Fruit fly (Drosophila melanogaster) whole organism, embryonic: ENCODE results near the gene CG7634.
A peak's percentile ranks its signal among the peaks of the same experiment; 100 is the strongest.

Experiments
- Atf-2 ChIP-seq: fragments of 200-800 bp; sonication (Bioruptor generic); optimal IDR thresholded peaks from 2 replicates; lab custom pipeline; 2016; ENCODE audit warnings: missing biosample characterization, missing genetic modification characterization
- B-H1 ChIP-seq: fragments of 200-800 bp; sonication (Bioruptor generic); IDR thresholded peaks from 3 replicates; pipeline ENCODE4 v1.3.6; 2022; ENCODE audit warnings: missing biosample characterization, missing genetic modification characterization
- BEAF-32 ChIP-seq: fragments of 200-800 bp; sonication (Bioruptor generic); optimal IDR thresholded peaks from 3 replicates; lab custom pipeline; 2017; ENCODE audit warnings: missing biosample characterization, missing genetic modification characterization, mild to moderate bottlenecking, moderate library complexity, missing genetic modification reagents
- CG10321 ChIP-seq: fragments of 200-800 bp; sonication (Bioruptor generic); IDR thresholded peaks from 2 replicates; pipeline ENCODE4 v1.3.6; 2022; ENCODE audit warnings: missing biosample characterization, missing genetic modification characterization
- CG11398 ChIP-seq: fragments of 200-800 bp; sonication (Bioruptor generic); optimal IDR thresholded peaks from 2 replicates; lab custom pipeline; 2016; ENCODE audit warnings: missing biosample characterization, missing genetic modification characterization
- CG12155 ChIP-seq: fragments of 200-800 bp; sonication (Bioruptor generic); optimal IDR thresholded peaks from 3 replicates; lab custom pipeline; 2016; ENCODE audit warnings: missing biosample characterization, missing genetic modification characterization
- CG12942 ChIP-seq: fragments of 200-800 bp; sonication (Bioruptor generic); optimal IDR thresholded peaks from 3 replicates; lab custom pipeline; 2016; ENCODE audit warnings: missing biosample characterization, missing genetic modification characterization
- CG13424 ChIP-seq: fragments of 200-800 bp; sonication (Bioruptor generic); optimal IDR thresholded peaks from 2 replicates; lab custom pipeline; 2019; ENCODE audit warnings: missing biosample characterization, mild to moderate bottlenecking, missing genetic modification characterization, moderate library complexity
- CG13775 ChIP-seq: fragments of 200-800 bp; sonication (Bioruptor generic); optimal IDR thresholded peaks from 3 replicates; lab custom pipeline; 2017; ENCODE audit warnings: missing biosample characterization, mild to moderate bottlenecking, missing genetic modification characterization
- CG1792 ChIP-seq: fragments of 200-800 bp; sonication (Bioruptor generic); optimal IDR thresholded peaks from 2 replicates; lab custom pipeline; 2016; ENCODE audit warnings: missing biosample characterization, missing genetic modification characterization
- CG1832 ChIP-seq: fragments of 200-800 bp; sonication (Bioruptor generic); optimal IDR thresholded peaks from 2 replicates; lab custom pipeline; 2017; ENCODE audit warnings: missing biosample characterization, mild to moderate bottlenecking, missing genetic modification characterization, inconsistent platforms
- CG2678 ChIP-seq: fragments of 200-800 bp; sonication (Bioruptor generic); optimal IDR thresholded peaks from 3 replicates; lab custom pipeline; 2019; ENCODE audit warnings: missing biosample characterization, mild to moderate bottlenecking, missing genetic modification characterization, moderate library complexity
- CG2889 ChIP-seq: fragments of 200-800 bp; sonication (Bioruptor generic); IDR thresholded peaks from 3 replicates; pipeline ENCODE4 v1.3.6; 2022; ENCODE audit warnings: missing biosample characterization, missing genetic modification characterization
- CG4617 ChIP-seq: fragments of 200-800 bp; sonication (Bioruptor generic); optimal IDR thresholded peaks from 3 replicates; lab custom pipeline; 2016; ENCODE audit warnings: missing biosample characterization, missing genetic modification characterization, borderline replicate concordance
- CG4707 ChIP-seq: fragments of 200-800 bp; sonication (Bioruptor generic); optimal IDR thresholded peaks from 2 replicates; lab custom pipeline; 2018; ENCODE audit warnings: missing biosample characterization, mild to moderate bottlenecking, missing genetic modification characterization, moderate library complexity
- CG4730 ChIP-seq: fragments of 200-800 bp; sonication (Bioruptor generic); IDR thresholded peaks from 2 replicates; pipeline ENCODE4 v1.3.6; 2022; ENCODE audit warnings: missing biosample characterization, missing genetic modification characterization
- CG6683 ChIP-seq: fragments of 200-800 bp; sonication (Bioruptor generic); optimal IDR thresholded peaks from 2 replicates; lab custom pipeline; 2017; ENCODE audit warnings: missing biosample characterization, mild to moderate bottlenecking, missing genetic modification characterization, missing genetic modification reagents
- CG7556 ChIP-seq: fragments of 200-800 bp; sonication (Bioruptor generic); optimal IDR thresholded peaks from 2 replicates; lab custom pipeline; 2017; ENCODE audit warnings: missing biosample characterization, mild to moderate bottlenecking, missing genetic modification characterization
- CG7928 ChIP-seq: fragments of 200-800 bp; sonication (Bioruptor generic); optimal IDR thresholded peaks from 2 replicates; lab custom pipeline; 2017; ENCODE audit warnings: missing biosample characterization, mild to moderate bottlenecking, missing genetic modification characterization
- Dfd ChIP-seq, 2 experiments: fragments of >200 bp; optimal IDR thresholded peaks; 2 replicates each; lab custom pipeline; 2017; ENCODE audit warnings: missing biosample characterization in 2 of 2, missing genetic modification characterization in 2 of 2
- Hand ChIP-seq: fragments of 200-800 bp; sonication (Bioruptor generic); optimal IDR thresholded peaks from 2 replicates; lab custom pipeline; 2017; ENCODE audit warnings: mild to moderate bottlenecking, missing biosample characterization, missing genetic modification reagents, missing genetic modification characterization
- Hey ChIP-seq: fragments of 200-800 bp; sonication (Bioruptor generic); optimal IDR thresholded peaks from 3 replicates; lab custom pipeline; 2018; ENCODE audit warnings: missing biosample characterization, mild to moderate bottlenecking, missing genetic modification characterization
- Hr51 ChIP-seq, 2 experiments: fragments of 200-800 bp; sonication (Bioruptor generic); optimal IDR thresholded peaks; 2 replicates in 1 of 2; 3 replicates in 1 of 2; lab custom pipeline; 2016 to 2018; ENCODE audit warnings: missing biosample characterization in 2 of 2, missing genetic modification characterization in 2 of 2, mild to moderate bottlenecking in 1 of 2, moderate library complexity in 1 of 2
- MTF-1 ChIP-seq: fragments of 200-800 bp; sonication (Bioruptor generic); optimal IDR thresholded peaks from 2 replicates; lab custom pipeline; 2018; ENCODE audit warnings: missing biosample characterization, mild to moderate bottlenecking, missing genetic modification characterization, borderline replicate concordance
- Six4 ChIP-seq: fragments of 200-800 bp; sonication (Bioruptor generic); optimal IDR thresholded peaks from 2 replicates; lab custom pipeline; 2016; ENCODE audit warnings: missing biosample characterization, missing genetic modification characterization
- ab ChIP-seq: fragments of 200-800 bp; sonication (Bioruptor generic); optimal IDR thresholded peaks from 2 replicates; lab custom pipeline; 2016; ENCODE audit warnings: missing biosample characterization, missing genetic modification characterization
- bab2 ChIP-seq: fragments of 200-800 bp; sonication (Bioruptor generic); optimal IDR thresholded peaks from 2 replicates; lab custom pipeline; 2016; ENCODE audit warnings: missing biosample characterization, missing genetic modification characterization
- disco-r ChIP-seq: fragments of 200-800 bp; sonication (Bioruptor generic); optimal IDR thresholded peaks from 2 replicates; lab custom pipeline; 2016; ENCODE audit warnings: missing biosample characterization, missing genetic modification characterization
- dmrt11E ChIP-seq: fragments of 200-800 bp; sonication (Bioruptor generic); optimal IDR thresholded peaks from 3 replicates; lab custom pipeline; 2018; ENCODE audit warnings: missing biosample characterization, mild to moderate bottlenecking, missing genetic modification characterization, moderate library complexity
- fd96Cb ChIP-seq: fragments of 200-800 bp; sonication (Bioruptor generic); optimal IDR thresholded peaks from 2 replicates; lab custom pipeline; 2018; ENCODE audit warnings: missing biosample characterization, mild to moderate bottlenecking, missing genetic modification characterization, moderate library complexity
- gem ChIP-seq: fragments of 200-800 bp; sonication (Bioruptor generic); optimal IDR thresholded peaks from 2 replicates; lab custom pipeline; 2019; ENCODE audit warnings: missing biosample characterization, mild to moderate bottlenecking, missing genetic modification characterization, moderate library complexity
- lov ChIP-seq, 2 experiments: fragments of 200-800 bp in 1 of 2; fragments of >200 bp in 1 of 2; sonication (Bioruptor generic) in 1 of 2; IDR thresholded peaks in 1 of 2; optimal IDR thresholded peaks in 1 of 2; 2 replicates in 1 of 2; 3 replicates in 1 of 2; pipeline versions ENCODE4 v1.3.6 to Lab custom; 2017 to 2022; ENCODE audit warnings: missing biosample characterization in 1 of 2, missing genetic modification characterization in 1 of 2
- mam ChIP-seq: fragments of 200-800 bp; sonication (Bioruptor generic); optimal IDR thresholded peaks from 3 replicates; lab custom pipeline; 2016; ENCODE audit warnings: missing biosample characterization, missing genetic modification characterization
- mld ChIP-seq: fragments of 200-800 bp; sonication (Bioruptor generic); IDR thresholded peaks from 3 replicates; pipeline ENCODE4 v1.3.6; 2022; ENCODE audit warnings: missing biosample characterization, missing genetic modification characterization; ENCODE audit not compliant: partially characterized antibody
- nerfin-2 ChIP-seq: fragments of 200-800 bp; sonication (Bioruptor generic); IDR thresholded peaks from 2 replicates; pipeline ENCODE4 v1.3.6; 2022; ENCODE audit warnings: missing biosample characterization, missing genetic modification characterization; ENCODE audit not compliant: partially characterized antibody
- onecut ChIP-seq: fragments of 200-800 bp; sonication (Bioruptor generic); IDR thresholded peaks from 2 replicates; pipeline ENCODE4 v1.3.6; 2022; ENCODE audit warnings: missing biosample characterization, missing genetic modification characterization
- pb ChIP-seq: fragments of 200-800 bp; sonication (Bioruptor generic); optimal IDR thresholded peaks from 3 replicates; lab custom pipeline; 2016; ENCODE audit warnings: missing biosample characterization, missing genetic modification characterization
- prd ChIP-seq, 3 experiments: fragments of >200 bp in 2 of 3; fragments of 200-800 bp in 1 of 3; sonication (Bioruptor generic) in 1 of 3; optimal IDR thresholded peaks in 2 of 3; IDR thresholded peaks in 1 of 3; 2 replicates in 2 of 3; 3 replicates in 1 of 3; pipeline versions ENCODE4 v1.3.6 to Lab custom; 2017 to 2022; ENCODE audit warnings: missing biosample characterization in 1 of 3, missing genetic modification characterization in 1 of 3
- run ChIP-seq: fragments of 200-800 bp; sonication (Bioruptor generic); optimal IDR thresholded peaks from 3 replicates; lab custom pipeline; 2018; ENCODE audit warnings: missing biosample characterization, mild to moderate bottlenecking, missing genetic modification characterization
- scrt ChIP-seq: fragments of 200-800 bp; sonication (Bioruptor generic); optimal IDR thresholded peaks from 2 replicates; lab custom pipeline; 2018; ENCODE audit warnings: missing biosample characterization, mild to moderate bottlenecking, missing genetic modification characterization, moderate library complexity
- sens ChIP-seq: fragments of 200-800 bp; sonication (Bioruptor generic); peaks from one replicate; lab custom pipeline; 2016; ENCODE audit warnings: missing biosample characterization, missing genetic modification characterization
- sim ChIP-seq: fragments of 200-800 bp; sonication (Bioruptor generic); IDR thresholded peaks from 2 replicates; pipeline ENCODE4 v1.3.6; 2022; ENCODE audit warnings: missing biosample characterization, missing genetic modification characterization
- trh ChIP-seq: fragments of 200-800 bp; sonication (Bioruptor generic); optimal IDR thresholded peaks from 2 replicates; lab custom pipeline; 2016; ENCODE audit warnings: missing biosample characterization, missing genetic modification characterization
- unc-4 ChIP-seq: fragments of 200-800 bp; sonication (Bioruptor generic); IDR thresholded peaks from 2 replicates; pipeline ENCODE4 v1.3.6; 2022; ENCODE audit warnings: missing biosample characterization, missing genetic modification characterization; ENCODE audit not compliant: partially characterized antibody
- unpg ChIP-seq: fragments of 200-800 bp; sonication (Bioruptor generic); optimal IDR thresholded peaks from 3 replicates; lab custom pipeline; 2018; ENCODE audit warnings: missing biosample characterization, mild to moderate bottlenecking, missing genetic modification characterization, moderate library complexity
- vfl ChIP-seq: fragments of 200-800 bp; sonication (Bioruptor generic); optimal IDR thresholded peaks from 2 replicates; lab custom pipeline; 2016; ENCODE audit warnings: missing biosample characterization, missing genetic modification characterization

Gene CG7634

DNA sequence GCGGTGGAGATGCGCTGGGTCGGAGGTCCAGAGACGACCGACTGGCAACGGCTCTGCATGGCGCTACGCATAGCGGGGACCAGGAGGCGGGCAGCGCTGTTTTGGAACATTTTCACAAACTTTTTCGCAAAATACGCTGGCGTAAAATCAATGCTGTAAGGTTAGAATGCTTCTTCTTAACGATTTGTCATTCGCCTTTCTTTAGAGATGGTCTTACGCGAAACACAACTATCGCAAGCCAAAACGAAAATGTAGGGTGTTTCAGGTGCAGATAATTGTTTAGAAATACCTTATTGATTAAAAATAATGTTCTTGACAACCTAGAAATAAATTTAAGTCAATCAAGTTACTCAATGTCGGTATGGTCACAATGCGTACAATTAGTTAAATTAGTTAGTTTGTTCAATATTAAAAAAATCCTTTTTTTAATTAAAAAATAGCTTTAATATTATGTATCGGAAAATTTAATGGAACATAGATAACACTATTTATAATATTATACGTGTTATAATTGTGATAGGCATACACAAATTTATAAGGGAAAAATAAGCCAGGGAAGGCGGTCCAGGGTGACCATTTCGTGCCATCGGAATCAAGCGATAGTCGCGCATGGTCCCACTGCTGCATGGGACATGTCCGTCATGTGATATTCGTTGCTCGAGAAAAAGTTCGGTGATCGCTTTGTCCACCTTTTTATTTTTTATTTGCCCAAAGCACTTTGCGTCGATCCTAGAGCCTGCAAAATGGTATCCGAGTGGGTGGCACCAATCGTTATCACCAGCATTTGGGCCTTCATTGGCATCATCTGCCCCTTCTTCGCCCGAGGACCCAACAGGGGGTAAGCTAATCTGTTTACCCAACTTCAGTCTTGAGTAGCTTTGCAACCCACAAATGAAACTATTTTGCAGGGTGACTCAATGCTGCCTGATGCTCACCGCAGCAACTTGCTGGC, 25.7 kb upstream of the CG7634 start, which contains the start of the genes COX8 and VhaM9.7-b (continued):
- TF ChIP-seq lov (optimal IDR thresholded peaks at IDR 0.05; lab: Kevin White, UChicago) = no peak
- 0 out of 3 replicates have a peak, but pooled peaks have one; percentile 8 for TF ChIP-seq lov (GFP tag; IDR thresholded peaks at IDR 0.05; lab: Robert Waterston, UW)
- TF ChIP-seq CG7556 (GFP tag; lab: Kevin White, UChicago) = no peak
- TF ChIP-seq CG10321 (GFP tag; lab: Robert Waterston, UW) = no peak
- TF ChIP-seq disco-r (GFP tag; lab: Kevin White, UChicago) = no peak
- no peak for TF ChIP-seq pb (GFP tag; lab: Kevin White, UChicago)
- TF ChIP-seq CG13775 = peak; percentile 76
- no peak for TF ChIP-seq CG1832 (GFP tag; lab: Kevin White, UChicago)
- peak; percentile 62 for TF ChIP-seq unc-4 (GFP tag; lab: Robert Waterston, UW)
- no peak for TF ChIP-seq CG1792 (GFP tag; lab: Kevin White, UChicago)
- TF ChIP-seq run (tag; lab: Kevin White, UChicago) = no peak
- no peak for TF ChIP-seq Hand
- no peak for TF ChIP-seq CG2678 (tag; lab: Kevin White, UChicago)
- peak; percentile 65 for TF ChIP-seq CG12155 (GFP tag; lab: Kevin White, UChicago)
- no peak for TF ChIP-seq CG6683
- TF ChIP-seq BEAF-32 (GFP tag; lab: Kevin White, UChicago) = peak; percentile 93
- peak in 1 of 2 experiments; percentile 30 for TF ChIP-seq Hr51 (GFP tag; optimal IDR thresholded peaks at IDR 0.05; lab: Kevin White, UChicago)
- no peak for TF ChIP-seq Dfd (GFP tag; optimal IDR thresholded peaks at IDR 0.05; lab: Kevin White, UChicago)
- TF ChIP-seq Atf-2 (GFP tag; lab: Kevin White, UChicago) = peak; percentile 43
- peak; percentile 54 for TF ChIP-seq Six4 (GFP tag; lab: Kevin White, UChicago)
- no peak for TF ChIP-seq scrt
- no peak for TF ChIP-seq unpg (GFP tag; lab: Kevin White, UChicago)
- TF ChIP-seq CG4730 (GFP tag; lab: Robert Waterston, UW) = 0 out of 2 replicates have a peak, but pooled peaks have one; percentile 67
- peak; percentile 83 for TF ChIP-seq mam (GFP tag; lab: Kevin White, UChicago)
- TF ChIP-seq CG4617 (GFP tag; lab: Kevin White, UChicago) = peak; percentile 77
- peak; percentile 34 for TF ChIP-seq CG12942 (GFP tag; lab: Kevin White, UChicago)
- TF ChIP-seq ab (GFP tag; lab: Kevin White, UChicago) = peak; percentile 32
- peak; percentile 46; the same call in 1 of the 2 replicates for TF ChIP-seq nerfin-2 (GFP tag; lab: Robert Waterston, UW)
- peak; percentile 49 for TF ChIP-seq bab2 (GFP tag; lab: Kevin White, UChicago)
- TF ChIP-seq vfl (GFP tag; lab: Kevin White, UChicago) = peak; percentile 21
- peak; percentile 63 for TF ChIP-seq sens (GFP tag; lab: Kevin White, UChicago)
- TF ChIP-seq Hey (tag; lab: Kevin White, UChicago) = no peak
- peak; percentile 43 for TF ChIP-seq fd96Cb
- TF ChIP-seq B-H1 (GFP tag; lab: Robert Waterston, UW) = no peak
- no peak for TF ChIP-seq trh
- no peak for TF ChIP-seq sim (GFP tag; lab: Robert Waterston, UW)
- 0 out of 3 replicates have a peak, but pooled peaks have one; percentile 22 for TF ChIP-seq CG2889 (GFP tag; lab: Robert Waterston, UW)
- TF ChIP-seq dmrt11E (tag; lab: Kevin White, UChicago) = peak; percentile 58
- peak; percentile 25 for TF ChIP-seq CG7928 (GFP tag; lab: Kevin White, UChicago)
- TF ChIP-seq CG13424 (tag; lab: Kevin White, UChicago) = peak; percentile 70
- TF ChIP-seq mld (GFP tag; lab: Robert Waterston, UW) = peak; percentile 44; the same call in 1 of the 3 replicates
- TF ChIP-seq prd (optimal IDR thresholded peaks at IDR 0.05; lab: Kevin White, UChicago) = no peak
- peak; percentile 78; the same call in 2 of the 3 replicates for TF ChIP-seq prd (GFP tag; IDR thresholded peaks at IDR 0.05; lab: Robert Waterston, UW)
- TF ChIP-seq MTF-1 (GFP tag; lab: Kevin White, UChicago) = no peak
- no peak for TF ChIP-seq CG11398
- peak; percentile 82 for TF ChIP-seq onecut
- no peak for TF ChIP-seq gem (tag; lab: Kevin White, UChicago)
- TF ChIP-seq CG4707 (GFP tag; lab: Kevin White, UChicago) = no peak
